Worm (Caenorhabditis elegans) whole organism, L4/young adult: ENCODE measurements around the gene dpy-10.

Source experiments
- W03F9.2 ChIP-seq: fragments of 150-350 bp; optimal IDR thresholded peaks from 2 replicates; lab custom pipeline; 2014; ENCODE audit warnings: missing biosample characterization, missing genetic modification characterization
- dao-5 ChIP-seq: sonication (generic microtip); optimal IDR thresholded peaks from 2 replicates; lab custom pipeline; 2016; ENCODE audit warnings: missing genotype, missing genetic modification characterization, moderate library complexity, missing compliant biosample characterization
- him-1 ChIP-seq: sonication (generic microtip); optimal IDR thresholded peaks from 2 replicates; lab custom pipeline; 2016; ENCODE audit warnings: missing genotype, missing genetic modification reagents, missing genetic modification characterization, missing compliant biosample characterization

- TF ChIP-seq dao-5 (tag; lab: Kevin White, UChicago) (no peak), him-1 (tag; lab: Kevin White, UChicago) (no peak), W03F9.2 (tag; lab: Kevin White, UChicago) (no peak)
Measured at ce11 chrII:6733718-6734117, 21.7 kb upstream of the dpy-10 start, which contains the start of gene T14B4.9.
